Worm (Caenorhabditis elegans) whole organism, midembryonic: ENCODE results near the gene K07C11.10.

Experiments used
- T22C8.4 ChIP-seq: fragments of 200-800 bp; sonication (Bioruptor generic); IDR thresholded peaks from 2 replicates; pipeline ENCODE4 v1.3.6; 2022; ENCODE audit warnings: missing genetic modification characterization, missing compliant biosample characterization
- cog-1 ChIP-seq: sonication (generic microtip); optimal IDR thresholded peaks from 2 replicates; lab custom pipeline; 2016; ENCODE audit warnings: missing genetic modification characterization, missing compliant biosample characterization
- flt-1 ChIP-seq: fragments of 200-800 bp; sonication (Bioruptor generic); IDR thresholded peaks from 2 replicates; pipeline ENCODE4 v1.3.6; 2022; ENCODE audit warnings: missing genetic modification characterization, missing compliant biosample characterization
- klf-2 ChIP-seq: fragments of 200-800 bp; sonication (Bioruptor generic); conservative IDR thresholded peaks from 2 replicates; pipeline ENCODE4 v1.3.6; 2022; ENCODE audit warnings: missing genetic modification reagents, missing genetic modification characterization, missing compliant biosample characterization
- med-1 ChIP-seq: sonication (generic microtip); optimal IDR thresholded peaks from 2 replicates; lab custom pipeline; 2017; ENCODE audit warnings: missing genetic modification characterization, mild to moderate bottlenecking, missing compliant biosample characterization, antibody characterized with exemption, missing genetic modification reagents; ENCODE audit not compliant: insufficient read depth
- ref-1 ChIP-seq: fragments of 200-800 bp; sonication (Bioruptor generic); conservative IDR thresholded peaks from 2 replicates; pipeline ENCODE4 v1.3.6; 2022; ENCODE audit warnings: missing genetic modification reagents, missing genetic modification characterization, missing compliant biosample characterization
- tab-1 ChIP-seq: fragments of 200-800 bp; sonication (Bioruptor generic); IDR thresholded peaks from 2 replicates; pipeline ENCODE4 v1.3.6; 2022; ENCODE audit warnings: missing genetic modification characterization, missing compliant biosample characterization
- ztf-23 ChIP-seq: fragments of 200-800 bp; sonication (Bioruptor generic); IDR thresholded peaks from 2 replicates; pipeline ENCODE4 v1.3.6; 2022; ENCODE audit warnings: missing genetic modification reagents, missing genetic modification characterization, missing compliant biosample characterization
- ztf-29 ChIP-seq: fragments of 200-800 bp; sonication (Bioruptor generic); IDR thresholded peaks from 2 replicates; pipeline ENCODE4 v1.3.6; 2022; ENCODE audit warnings: missing genetic modification reagents, missing genetic modification characterization, missing compliant biosample characterization

K07C11.10 gene

ce11 chrV:8219550-8219949 lies 7.2 kb downstream of the K07C11.10 start:
- TF ChIP-seq T22C8.4 (GFP tag; lab: Robert Waterston, UW) (no peak), klf-2 (GFP tag; lab: Robert Waterston, UW) (no peak), tab-1 (GFP tag; lab: Robert Waterston, UW) (no peak), flt-1 (GFP tag; lab: Robert Waterston, UW) (no peak)

- TF ChIP-seq flt-1 (GFP tag; lab: Robert Waterston, UW) (no peak), klf-2 (GFP tag; lab: Robert Waterston, UW) (no peak), ref-1 (GFP tag; lab: Robert Waterston, UW) (no peak), ztf-23 (no peak), cog-1 (tag; lab: Kevin White, UChicago) (no peak), T22C8.4 (GFP tag; lab: Robert Waterston, UW) (no peak), ztf-29 (no peak), tab-1 (GFP tag; lab: Robert Waterston, UW) (no peak), med-1 (no peak)
Measured at ce11 chrV:8217661-8218265, 8.9 kb downstream of the K07C11.10 start, which contains the start of gene K07C11.8. Gene K07C11.8 (minus strand): TSS chrV:8217884.

ce11 chrV:8217118-8217517 lies 9.6 kb downstream of the K07C11.10 start:
- TF ChIP-seq ztf-29 (no peak), med-1 (no peak), cog-1 (tag; lab: Kevin White, UChicago) (no peak), ztf-23 (no peak), klf-2 (GFP tag; lab: Robert Waterston, UW) (no peak), T22C8.4 (GFP tag; lab: Robert Waterston, UW) (no peak), tab-1 (GFP tag; lab: Robert Waterston, UW) (no peak), flt-1 (GFP tag; lab: Robert Waterston, UW) (no peak), ref-1 (GFP tag; lab: Robert Waterston, UW) (no peak)

ce11 chrV:8215158-8215557 lies 11.6 kb downstream of the K07C11.10 start:
- TF ChIP-seq klf-2 (GFP tag; lab: Robert Waterston, UW) (no peak), ref-1 (GFP tag; lab: Robert Waterston, UW) (no peak), cog-1 (tag; lab: Kevin White, UChicago) (no peak)

- TF ChIP-seq klf-2 (GFP tag; lab: Robert Waterston, UW) (no peak), med-1 (no peak)
Measured at ce11 chrV:8213868-8214267, 12.8 kb downstream of the K07C11.10 start, which contains the start of gene K07C11.7. Gene K07C11.7 (minus strand): TSS chrV:8213968.

ce11 chrV:8212816-8213215 lies 13.9 kb downstream of the K07C11.10 start:
- TF ChIP-seq med-1 (no peak), ztf-23 (no peak), flt-1 (GFP tag; lab: Robert Waterston, UW) (no peak), ztf-29 (no peak), cog-1 (tag; lab: Kevin White, UChicago) (no peak)

- TF ChIP-seq flt-1 (GFP tag; lab: Robert Waterston, UW) (no peak), ref-1 (GFP tag; lab: Robert Waterston, UW) (no peak), ztf-23 (no peak), med-1 (no peak), klf-2 (GFP tag; lab: Robert Waterston, UW) (no peak), T22C8.4 (GFP tag; lab: Robert Waterston, UW) (no peak), cog-1 (tag; lab: Kevin White, UChicago) (no peak), ztf-29 (no peak), tab-1 (GFP tag; lab: Robert Waterston, UW) (no peak)
Measured at ce11 chrV:8211993-8212392, 14.7 kb downstream of the K07C11.10 start.

- TF ChIP-seq ztf-23 (no peak), cog-1 (tag; lab: Kevin White, UChicago) (no peak), T22C8.4 (GFP tag; lab: Robert Waterston, UW) (no peak), med-1 (no peak), ztf-29 (no peak), flt-1 (GFP tag; lab: Robert Waterston, UW) (no peak), klf-2 (GFP tag; lab: Robert Waterston, UW) (no peak)
Measured at ce11 chrV:8210527-8210926, 16.2 kb downstream of the K07C11.10 start.

ce11 chrV:8206931-8207330 lies 19.8 kb downstream of the K07C11.10 start, which contains the start of gene timp-1:
Gene timp-1 (plus strand): TSS chrV:8207235.
- no peak for TF ChIP-seq tab-1 (GFP tag; lab: Robert Waterston, UW)
- no peak for TF ChIP-seq ref-1 (GFP tag; lab: Robert Waterston, UW)
- no peak for TF ChIP-seq ztf-29

- TF ChIP-seq cog-1 (tag; lab: Kevin White, UChicago) (no peak), klf-2 (GFP tag; lab: Robert Waterston, UW) (no peak), flt-1 (GFP tag; lab: Robert Waterston, UW) (no peak), med-1 (no peak), ref-1 (GFP tag; lab: Robert Waterston, UW) (no peak), T22C8.4 (GFP tag; lab: Robert Waterston, UW) (no peak), ztf-23 (no peak)
Measured at ce11 chrV:8203085-8203643, 23.5 kb downstream of the K07C11.10 start, which contains the start of gene cest-17. Gene cest-17 (plus strand): TSS chrV:8203332.
